Fruit fly (Drosophila melanogaster) whole organism, adult: ENCODE measurements around the gene dpp.

Experiments used
- CG12768 ChIP-seq: fragments of 200-800 bp; sonication (Bioruptor generic); optimal IDR thresholded peaks from 2 replicates; lab custom pipeline; 2017; ENCODE audit warnings: missing biosample characterization, missing genetic modification characterization, mild to moderate bottlenecking, moderate library complexity, missing genetic modification reagents
- CG33017 ChIP-seq: fragments of 200-800 bp; sonication (Bioruptor generic); optimal IDR thresholded peaks from 2 replicates; lab custom pipeline; 2018; ENCODE audit warnings: missing biosample characterization, mild to moderate bottlenecking, missing genetic modification characterization, moderate library complexity
- CG7045 ChIP-seq: fragments of 200-800 bp; sonication (Bioruptor generic); optimal IDR thresholded peaks from 2 replicates; lab custom pipeline; 2017; ENCODE audit warnings: missing biosample characterization, mild to moderate bottlenecking, missing genetic modification characterization
- bab1 ChIP-seq: fragments of 200-800 bp; sonication (Bioruptor generic); optimal IDR thresholded peaks from 3 replicates; lab custom pipeline; 2019; ENCODE audit warnings: missing biosample characterization, mild to moderate bottlenecking, missing genetic modification characterization, moderate library complexity
- kay ChIP-seq: fragments of 200-800 bp; sonication (Bioruptor generic); peaks from one replicate; lab custom pipeline; 2016; ENCODE audit warnings: missing biosample characterization, missing genetic modification characterization, borderline replicate concordance
- ovo ChIP-seq: fragments of 200-800 bp; sonication (Bioruptor generic); optimal IDR thresholded peaks from 2 replicates; lab custom pipeline; 2016; ENCODE audit warnings: missing biosample characterization, missing genetic modification characterization

DNA sequence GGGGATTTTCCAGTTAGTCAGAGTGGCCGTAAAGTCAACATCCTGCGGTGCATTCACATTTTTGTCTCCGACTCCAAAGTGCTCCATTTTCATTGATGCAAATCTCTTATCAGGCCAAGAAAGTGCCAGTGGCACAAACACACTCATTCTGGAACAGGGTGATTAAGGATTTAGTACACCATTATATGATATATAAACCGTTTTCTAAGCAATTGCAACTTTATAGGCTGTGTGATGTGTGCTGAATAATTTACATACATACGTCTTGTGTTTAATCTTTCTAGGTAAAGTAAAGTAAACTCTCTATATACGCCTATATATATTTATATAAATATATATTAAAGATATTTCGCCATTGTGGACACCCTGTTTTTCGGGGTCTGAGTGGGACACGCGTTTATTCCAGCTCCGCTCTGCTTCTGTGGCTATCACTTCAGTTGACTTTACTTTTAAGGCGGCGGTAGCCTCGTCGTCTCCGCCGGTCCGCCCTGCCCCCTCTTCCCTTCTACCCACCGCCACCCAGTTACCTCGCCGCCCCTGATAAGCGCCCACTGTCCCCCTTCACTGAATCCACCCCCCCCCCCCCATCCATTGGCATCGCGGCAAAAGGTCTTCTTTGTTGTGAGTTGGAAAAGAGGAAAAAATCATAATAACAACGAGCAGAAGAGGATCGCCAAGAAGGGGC lies 4.8 kb downstream of the dpp start:
- TF ChIP-seq CG12768 (GFP tag; lab: Kevin White, UChicago) (no peak), CG7045 (GFP tag; lab: Kevin White, UChicago) (no peak), CG33017 (tag; lab: Kevin White, UChicago) (no peak), bab1 (GFP tag; lab: Kevin White, UChicago) (no peak), kay (no peak), ovo (no peak)
